Fruit fly (Drosophila melanogaster) whole organism, pupa: ENCODE results near the gene NijA.

ENCODE experiments used
- CG10348 ChIP-seq: fragments of 200-800 bp; sonication (Bioruptor generic); IDR thresholded peaks from 2 replicates; pipeline ENCODE4 v1.3.6; 2022; ENCODE audit warnings: missing biosample characterization, missing genetic modification characterization
- CG12605 ChIP-seq: fragments of 200-800 bp; sonication (Bioruptor generic); IDR thresholded peaks from 2 replicates; pipeline ENCODE4 v1.3.6; 2022; ENCODE audit warnings: missing biosample characterization, missing genetic modification characterization
- CG13204 ChIP-seq: fragments of 200-800 bp; sonication (Bioruptor generic); optimal IDR thresholded peaks from 2 replicates; lab custom pipeline; 2018; ENCODE audit warnings: missing biosample characterization, mild to moderate bottlenecking, missing genetic modification characterization, moderate library complexity
- CG14655 ChIP-seq: fragments of 200-800 bp; sonication (Bioruptor generic); optimal IDR thresholded peaks from 3 replicates; lab custom pipeline; 2017; ENCODE audit warnings: mild to moderate bottlenecking, missing biosample characterization, missing genetic modification reagents, missing genetic modification characterization
- CG15710 ChIP-seq: fragments of 200-800 bp; sonication (Bioruptor generic); optimal IDR thresholded peaks from 2 replicates; lab custom pipeline; 2018; ENCODE audit warnings: missing biosample characterization, mild to moderate bottlenecking, missing genetic modification characterization, moderate library complexity
- CG17806 ChIP-seq: fragments of 200-800 bp; sonication (Bioruptor generic); optimal IDR thresholded peaks from 2 replicates; lab custom pipeline; 2018; ENCODE audit warnings: missing biosample characterization, mild to moderate bottlenecking, missing genetic modification characterization, moderate library complexity
- CG32121 ChIP-seq: fragments of 200-800 bp; sonication (Bioruptor generic); IDR thresholded peaks from 2 replicates; pipeline ENCODE4 v1.3.6; 2022; ENCODE audit warnings: missing biosample characterization, missing genetic modification characterization
- CG34367 ChIP-seq: fragments of 200-800 bp; sonication (Bioruptor generic); optimal IDR thresholded peaks from 2 replicates; lab custom pipeline; 2018; ENCODE audit warnings: missing biosample characterization, mild to moderate bottlenecking, missing genetic modification characterization
- CG4496 ChIP-seq: fragments of 200-800 bp; sonication (Bioruptor generic); IDR thresholded peaks from 3 replicates; pipeline ENCODE4 v1.3.6; 2022; ENCODE audit warnings: missing biosample characterization, missing genetic modification characterization
- CG8159 ChIP-seq: fragments of 200-800 bp; sonication (Bioruptor generic); optimal IDR thresholded peaks from 3 replicates; lab custom pipeline; 2018; ENCODE audit warnings: missing biosample characterization, mild to moderate bottlenecking, missing genetic modification characterization, moderate library complexity
- CG8301 ChIP-seq: fragments of 200-800 bp; sonication (Bioruptor generic); optimal IDR thresholded peaks from 2 replicates; lab custom pipeline; 2018; ENCODE audit warnings: missing biosample characterization, mild to moderate bottlenecking, missing genetic modification characterization
- CG9948 ChIP-seq: fragments of 200-800 bp; sonication (Bioruptor generic); optimal IDR thresholded peaks from 2 replicates; lab custom pipeline; 2018; ENCODE audit warnings: missing biosample characterization, mild to moderate bottlenecking, missing genetic modification characterization, moderate library complexity
- D1 ChIP-seq: fragments of 200-800 bp; sonication (Bioruptor generic); optimal IDR thresholded peaks from 2 replicates; lab custom pipeline; 2018; ENCODE audit warnings: missing biosample characterization, mild to moderate bottlenecking, missing genetic modification characterization, moderate library complexity
- EcR ChIP-seq: fragments of 200-800 bp; sonication (Bioruptor generic); optimal IDR thresholded peaks from 3 replicates; lab custom pipeline; 2019; ENCODE audit warnings: missing biosample characterization, missing genetic modification characterization, mild to moderate bottlenecking, moderate library complexity, missing genetic modification reagents
- Ets98B ChIP-seq: fragments of 200-800 bp; sonication (Bioruptor generic); IDR thresholded peaks from 2 replicates; pipeline ENCODE4 v1.3.6; 2022; ENCODE audit warnings: missing biosample characterization, missing genetic modification characterization
- Pif1A ChIP-seq: fragments of 200-800 bp; sonication (Bioruptor generic); optimal IDR thresholded peaks from 3 replicates; lab custom pipeline; 2016; ENCODE audit warnings: missing biosample characterization, missing genetic modification characterization
- Pif1B ChIP-seq: fragments of 200-800 bp; sonication (Bioruptor generic); optimal IDR thresholded peaks from 3 replicates; lab custom pipeline; 2016; ENCODE audit warnings: missing biosample characterization, missing genetic modification characterization
- Snoo ChIP-seq: fragments of 200-800 bp; sonication (Bioruptor generic); optimal IDR thresholded peaks from 3 replicates; lab custom pipeline; 2017; ENCODE audit warnings: missing biosample characterization, mild to moderate bottlenecking, missing genetic modification characterization, inconsistent platforms
- fd96Ca ChIP-seq: fragments of 200-800 bp; sonication (Bioruptor generic); IDR thresholded peaks from 3 replicates; pipeline ENCODE4 v1.3.6; 2022; ENCODE audit warnings: missing biosample characterization, missing genetic modification characterization
- gl ChIP-seq: fragments of 200-800 bp; sonication (Bioruptor generic); optimal IDR thresholded peaks from 2 replicates; lab custom pipeline; 2018; ENCODE audit warnings: missing biosample characterization, mild to moderate bottlenecking, missing genetic modification characterization
- rn ChIP-seq: fragments of 200-800 bp; sonication (Bioruptor generic); IDR thresholded peaks from 2 replicates; pipeline ENCODE4 v1.3.6; 2022; ENCODE audit warnings: missing biosample characterization, missing genetic modification characterization

NijA gene

dm6 chr3L:10741120-10741519 lies 44.4 kb upstream of the NijA start:
- TF ChIP-seq CG34367 (no peak), CG8301 (tag; lab: Kevin White, UChicago) (no peak), CG14655 (GFP tag; lab: Kevin White, UChicago) (no peak), Pif1B (GFP tag; lab: Kevin White, UChicago) (no peak), Pif1A (GFP tag; lab: Kevin White, UChicago) (no peak), fd96Ca (GFP tag; lab: Robert Waterston, UW) (no peak), CG4496 (GFP tag; lab: Robert Waterston, UW) (peak; percentile 39; the same call in 1 of the 3 replicates), CG32121 (no peak), CG8159 (tag; lab: Kevin White, UChicago) (no peak), D1 (tag; lab: Kevin White, UChicago) (no peak), EcR (GFP tag; lab: Kevin White, UChicago) (no peak), Snoo (tag; lab: Kevin White, UChicago) (no peak), CG15710 (tag; lab: Kevin White, UChicago) (no peak), CG10348 (no peak), rn (GFP tag; lab: Robert Waterston, UW) (no peak), Ets98B (GFP tag; lab: Robert Waterston, UW) (0 out of 2 replicates have a peak, but pooled peaks have one; percentile 12), CG12605 (GFP tag; lab: Robert Waterston, UW) (no peak)

DNA sequence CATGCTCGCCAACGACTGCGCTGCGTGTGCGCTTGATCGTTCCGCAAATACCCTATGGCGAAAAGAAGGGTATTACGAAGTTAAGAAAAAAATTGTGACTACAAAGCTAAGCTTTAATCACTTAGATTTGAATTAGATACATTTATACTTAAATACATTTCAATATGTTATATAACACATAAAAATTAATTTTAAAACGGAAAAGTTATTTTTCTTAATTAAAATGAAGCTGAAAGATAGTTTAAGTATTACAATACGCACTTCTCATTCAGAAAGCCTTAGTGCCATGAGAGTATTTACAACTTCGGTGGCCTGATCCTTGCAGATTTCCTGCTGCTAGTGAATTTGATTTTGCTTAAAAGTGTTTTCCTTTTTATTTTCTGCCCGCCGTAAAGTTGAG lies 44.0 kb upstream of the NijA start:
- TF ChIP-seq CG17806 (tag; lab: Kevin White, UChicago) (peak; percentile 72), CG8301 (tag; lab: Kevin White, UChicago) (peak; percentile 72), fd96Ca (GFP tag; lab: Robert Waterston, UW) (no peak), CG4496 (GFP tag; lab: Robert Waterston, UW) (peak; percentile 21; the same call in 1 of the 3 replicates), CG10348 (no peak), D1 (tag; lab: Kevin White, UChicago) (peak; percentile 73), CG14655 (GFP tag; lab: Kevin White, UChicago) (peak; percentile 69), Pif1A (GFP tag; lab: Kevin White, UChicago) (peak; percentile 59), rn (GFP tag; lab: Robert Waterston, UW) (no peak), CG9948 (tag; lab: Kevin White, UChicago) (peak; percentile 81), CG15710 (tag; lab: Kevin White, UChicago) (peak; percentile 75), Snoo (tag; lab: Kevin White, UChicago) (peak; percentile 55), CG8159 (tag; lab: Kevin White, UChicago) (peak; percentile 79), CG34367 (peak; percentile 68), Pif1B (GFP tag; lab: Kevin White, UChicago) (peak; percentile 59)
- TF ChIP-seq, all 21 proteins: peak for 12

dm6 chr3L:10739666-10740417 lies 43.2 kb upstream of the NijA start:
- TF ChIP-seq Ets98B (GFP tag; lab: Robert Waterston, UW): peak; percentile 97
- TF ChIP-seq CG32121: peak; percentile 92
- peak; percentile 96 for TF ChIP-seq CG9948 (tag; lab: Kevin White, UChicago)
- peak; percentile 94 for TF ChIP-seq CG8301 (tag; lab: Kevin White, UChicago)
- TF ChIP-seq CG8159 (tag; lab: Kevin White, UChicago): peak; percentile 98
- peak; percentile 94 for TF ChIP-seq CG17806 (tag; lab: Kevin White, UChicago)
- peak; percentile 94 for TF ChIP-seq Pif1A (GFP tag; lab: Kevin White, UChicago)
- peak; percentile 89 for TF ChIP-seq rn (GFP tag; lab: Robert Waterston, UW)
- TF ChIP-seq CG13204 (GFP tag; lab: Kevin White, UChicago): peak; percentile 57
- peak; percentile 63 for TF ChIP-seq gl
- TF ChIP-seq fd96Ca (GFP tag; lab: Robert Waterston, UW): peak; percentile 85
- peak; percentile 88 for TF ChIP-seq EcR (GFP tag; lab: Kevin White, UChicago)
- peak; percentile 87; the same call in 1 of the 2 replicates for TF ChIP-seq CG12605 (GFP tag; lab: Robert Waterston, UW)
- peak; percentile 94 for TF ChIP-seq D1 (tag; lab: Kevin White, UChicago)
- peak; percentile 96 for TF ChIP-seq Pif1B (GFP tag; lab: Kevin White, UChicago)
- peak; percentile 94 for TF ChIP-seq CG4496 (GFP tag; lab: Robert Waterston, UW)
- TF ChIP-seq Snoo (tag; lab: Kevin White, UChicago): peak; percentile 89
- peak; percentile 98 for TF ChIP-seq CG14655 (GFP tag; lab: Kevin White, UChicago)
- TF ChIP-seq CG10348: peak; percentile 72
- peak; percentile 85 for TF ChIP-seq CG34367
- TF ChIP-seq CG15710 (tag; lab: Kevin White, UChicago): peak; percentile 94

DNA sequence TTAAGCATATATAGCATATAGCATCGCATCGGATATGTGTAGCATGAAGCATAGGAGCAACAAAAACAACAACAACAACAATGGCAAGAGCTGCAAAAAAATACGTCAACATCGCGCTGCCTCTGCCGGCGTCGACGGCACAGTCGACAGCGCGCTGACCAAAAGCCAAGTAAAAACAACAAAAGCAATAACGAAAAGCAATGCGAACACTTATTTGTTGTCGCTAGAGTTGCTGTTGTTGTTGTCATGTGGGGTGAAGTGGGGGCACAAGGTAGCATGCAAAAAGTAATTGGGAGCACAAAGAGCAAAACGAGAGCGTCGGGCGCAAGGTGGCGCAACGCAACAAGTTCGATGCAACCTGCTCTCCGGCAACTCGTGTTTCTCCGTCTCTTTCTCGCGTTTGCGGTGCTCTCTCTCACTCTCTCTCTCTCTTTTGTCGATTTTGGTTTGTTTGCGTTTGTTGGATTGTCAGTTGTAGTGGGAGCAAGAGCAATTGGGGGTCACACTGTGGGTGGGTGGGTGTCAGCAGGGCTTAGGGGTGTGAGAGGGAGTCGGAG lies 42.5 kb upstream of the NijA start:
- TF ChIP-seq gl (peak; percentile 9), fd96Ca (GFP tag; lab: Robert Waterston, UW) (peak; percentile 33; the same call in 2 of the 3 replicates), EcR (GFP tag; lab: Kevin White, UChicago) (peak; percentile 65), Snoo (tag; lab: Kevin White, UChicago) (no peak), CG13204 (GFP tag; lab: Kevin White, UChicago) (no peak)
